Fruit fly (Drosophila melanogaster): ENCODE measurements around the gene fy.

fy gene

dm6 chr2L:8362273-8362954 lies 40.7 kb downstream of the fy start, which contains the start of gene CG7627 (continued):
- TF ChIP-seq aop (GFP tag; IDR thresholded peaks at IDR 0.05) = no peak
- TF ChIP-seq Xbp1 (GFP tag; optimal IDR thresholded peaks at IDR 0.05) = peak; percentile 72
- no peak for TF ChIP-seq gfzf (GFP tag; optimal IDR thresholded peaks at IDR 0.05)
- peak; percentile 57 for TF ChIP-seq tx (GFP tag; optimal IDR thresholded peaks at IDR 0.05)
- peak; percentile 39 for TF ChIP-seq emc (GFP tag; optimal IDR thresholded peaks at IDR 0.05)
- no peak for TF ChIP-seq Stat92E (GFP tag; optimal IDR thresholded peaks at IDR 0.05)
- TF ChIP-seq CG9817 (tag; optimal IDR thresholded peaks at IDR 0.05) = peak; percentile 74
- no peak for TF ChIP-seq CG3838 (GFP tag; optimal IDR thresholded peaks at IDR 0.05)
- TF ChIP-seq ro (GFP tag; IDR thresholded peaks at IDR 0.05) = peak; percentile 70
- TF ChIP-seq CG17359 (tag; optimal IDR thresholded peaks at IDR 0.05) = peak; percentile 81
- peak in 1 of 2 experiments; percentile 7 for TF ChIP-seq crp (GFP tag; optimal IDR thresholded peaks at IDR 0.05)
- TF ChIP-seq Neu2 (GFP tag; optimal IDR thresholded peaks at IDR 0.05; ENCODE audit: borderline replicate concordance) = no peak
- peak; percentile 87 for TF ChIP-seq Rfx (GFP tag; IDR thresholded peaks at IDR 0.05)
- TF ChIP-seq kah (GFP tag; optimal IDR thresholded peaks at IDR 0.05) = peak; percentile 20
- peak; percentile 84 for TF ChIP-seq Hmr (GFP tag; optimal IDR thresholded peaks at IDR 0.05)
- TF ChIP-seq Dek (tag; optimal IDR thresholded peaks at IDR 0.05) = peak; percentile 65
- peak; percentile 22 for TF ChIP-seq CG8290 (GFP tag; optimal IDR thresholded peaks at IDR 0.05)
- peak in 1 of 2 experiments; percentile 71 for TF ChIP-seq CG8290 (tag; optimal IDR thresholded peaks at IDR 0.05)
- no peak for TF ChIP-seq CG14965 (GFP tag; optimal IDR thresholded peaks at IDR 0.05; ENCODE audit: borderline replicate concordance)
- TF ChIP-seq bcd (GFP tag; optimal IDR thresholded peaks at IDR 0.05) = peak; percentile 72
- TF ChIP-seq CG42726 (GFP tag; IDR thresholded peaks at IDR 0.05; ENCODE audit: partially characterized antibody) = 0 out of 2 replicates have a peak, but pooled peaks have one; percentile 42
- TF ChIP-seq Adf1 (GFP tag; IDR thresholded peaks at IDR 0.05) = peak; percentile 68
- TF ChIP-seq stwl (tag; optimal IDR thresholded peaks at IDR 0.05) = no peak
- peak; percentile 65 for TF ChIP-seq vfl (GFP tag; optimal IDR thresholded peaks at IDR 0.05)
- TF ChIP-seq z (GFP tag; IDR thresholded peaks at IDR 0.05) = no peak
- TF ChIP-seq CG1603 (tag; optimal IDR thresholded peaks at IDR 0.05) = peak; percentile 80
- TF ChIP-seq kay (GFP tag; optimal IDR thresholded peaks at IDR 0.05) = peak; percentile 31
- TF ChIP-seq MESR4 (GFP tag; optimal IDR thresholded peaks at IDR 0.05) = no peak
- TF ChIP-seq CG8359 (GFP tag; optimal IDR thresholded peaks at IDR 0.05; ENCODE audit: borderline replicate concordance) = peak; percentile 39
- peak; percentile 98 for TF ChIP-seq grau (tag; optimal IDR thresholded peaks at IDR 0.05)
- peak; percentile 67 for TF ChIP-seq nmo (GFP tag; optimal IDR thresholded peaks at IDR 0.05)
- TF ChIP-seq CG6689 (GFP tag; IDR thresholded peaks at IDR 0.05) = peak; percentile 75
- TF ChIP-seq chif (GFP tag; optimal IDR thresholded peaks at IDR 0.05) = peak; percentile 56 to 76
- TF ChIP-seq zen2 (GFP tag; IDR thresholded peaks at IDR 0.05; ENCODE audit: partially characterized antibody) = no peak
- peak; percentile 57 for TF ChIP-seq gcm2 (GFP tag; optimal IDR thresholded peaks at IDR 0.05)
- TF ChIP-seq CG6254 (GFP tag; optimal IDR thresholded peaks at IDR 0.05) = peak; percentile 12
- TF ChIP-seq CG17361 (GFP tag; IDR thresholded peaks at IDR 0.05) = peak; percentile 81
- TF ChIP-seq inv (GFP tag; IDR thresholded peaks at IDR 0.05; ENCODE audit: partially characterized antibody) = no peak
- peak; percentile 85 for TF ChIP-seq lmd (GFP tag; IDR thresholded peaks at IDR 0.05)
- TF ChIP-seq ash1 (GFP tag; optimal IDR thresholded peaks at IDR 0.05) = no peak
- no peak for TF ChIP-seq CG34224 (GFP tag; IDR thresholded peaks at IDR 0.05; ENCODE audit: partially characterized antibody)
- no peak for TF ChIP-seq ham (GFP tag; IDR thresholded peaks at IDR 0.05)
- peak; percentile 52 for TF ChIP-seq NfI (GFP tag; optimal IDR thresholded peaks at IDR 0.05)
- TF ChIP-seq ci (GFP tag; IDR thresholded peaks at IDR 0.05) = peak; percentile 67; the same call in 2 of the 3 replicates
- peak; percentile 94 for TF ChIP-seq row (GFP tag; IDR thresholded peaks at IDR 0.05)
- peak; percentile 60; the same call in 1 of the 2 replicates for TF ChIP-seq stc (GFP tag; IDR thresholded peaks at IDR 0.05)
- TF ChIP-seq TFAM (GFP tag; optimal IDR thresholded peaks at IDR 0.05) = no peak
- peak; percentile 54 for TF ChIP-seq Oli (tag; optimal IDR thresholded peaks at IDR 0.05)
- peak; percentile 81 for TF ChIP-seq CG3281 (GFP tag; optimal IDR thresholded peaks at IDR 0.05)
